Fruit fly (Drosophila melanogaster): ENCODE data around the gene BG642167.

BG642167 gene

DNA sequence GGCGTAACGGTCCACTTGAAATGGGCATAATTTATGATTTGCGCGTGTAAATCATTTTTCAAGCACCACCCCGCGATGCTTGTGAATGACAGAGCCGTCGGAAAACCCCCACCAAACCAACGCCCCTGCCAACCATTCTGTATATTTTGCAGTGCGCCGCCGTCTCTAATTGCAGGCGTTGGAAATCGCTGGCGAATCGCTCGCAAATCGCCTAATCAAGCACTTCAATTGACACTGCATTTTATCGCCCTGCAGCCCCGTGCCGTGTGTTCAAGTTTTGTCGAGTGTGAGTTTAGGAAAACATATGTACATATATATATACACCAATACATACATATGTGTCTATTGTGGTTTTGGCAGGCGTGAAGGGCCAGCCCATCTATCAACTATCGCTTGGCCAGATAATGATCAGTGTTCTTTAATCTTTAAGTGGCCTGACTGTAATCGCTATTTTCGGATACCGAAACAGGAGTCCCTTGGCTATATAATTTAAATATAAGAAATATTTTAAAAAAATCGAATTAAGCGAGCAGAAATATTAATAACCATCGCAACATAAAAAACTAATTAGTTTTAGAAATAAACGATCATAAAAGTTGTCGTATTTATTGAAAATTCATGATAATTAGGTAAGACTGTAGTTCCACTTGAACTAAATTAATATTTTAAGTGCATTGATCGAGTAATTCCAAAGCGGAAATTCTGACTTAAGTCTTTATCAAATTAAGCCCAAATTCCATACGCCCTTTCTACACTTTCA lies 44.1 kb upstream of the BG642167 start:
- TF ChIP-seq brk (GFP tag; optimal IDR thresholded peaks at IDR 0.05): no peak
- no peak for TF ChIP-seq Abd-B (GFP tag; optimal IDR thresholded peaks at IDR 0.05)
- no peak for TF ChIP-seq pan (optimal IDR thresholded peaks at IDR 0.05)
- no peak for TF ChIP-seq dsf (GFP tag; optimal IDR thresholded peaks at IDR 0.05; ENCODE audit: borderline replicate concordance)
- no peak for TF ChIP-seq sage (GFP tag; optimal IDR thresholded peaks at IDR 0.05)
- TF ChIP-seq GATAd (GFP tag; optimal IDR thresholded peaks at IDR 0.05): no peak
- TF ChIP-seq usp (GFP tag; optimal IDR thresholded peaks at IDR 0.05): no peak
- no peak for TF ChIP-seq dmrt93B (GFP tag; optimal IDR thresholded peaks at IDR 0.05)
- TF ChIP-seq CG9705 (GFP tag; optimal IDR thresholded peaks at IDR 0.05): no peak
- no peak for TF ChIP-seq Hr78 (GFP tag; optimal IDR thresholded peaks at IDR 0.05)
- TF ChIP-seq N (GFP tag; optimal IDR thresholded peaks at IDR 0.05): no peak
- no peak for TF ChIP-seq OdsH (GFP tag; optimal IDR thresholded peaks at IDR 0.05)
- no peak for TF ChIP-seq Sp1 (GFP tag; optimal IDR thresholded peaks at IDR 0.05)

DNA sequence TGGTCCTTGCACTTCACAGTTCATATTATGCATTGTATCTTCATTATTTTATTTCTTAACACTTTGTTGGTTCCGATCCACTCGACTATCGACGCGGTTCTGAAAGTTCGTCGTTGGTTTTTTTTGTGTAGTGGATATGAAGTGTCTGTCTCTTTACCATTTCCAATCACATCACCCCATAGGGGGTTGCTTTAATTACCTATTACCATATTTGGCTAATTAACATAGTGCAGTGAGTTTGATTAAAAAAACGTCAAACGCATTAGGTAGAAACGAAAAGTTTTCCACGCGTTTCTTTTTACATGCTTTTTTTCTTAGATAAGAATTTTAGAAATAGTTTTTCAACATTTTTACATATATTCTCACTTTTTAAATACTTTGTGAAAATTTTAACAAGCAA lies 43.2 kb upstream of the BG642167 start, which contains the start of gene LpR1:
Gene LpR1, minus strand, starts transcription at position 101 of the 400 bp plus-strand sequence.
- TF ChIP-seq Dfd (GFP tag; optimal IDR thresholded peaks at IDR 0.05) (no peak), ey (GFP tag; optimal IDR thresholded peaks at IDR 0.05) (no peak), brk (GFP tag; optimal IDR thresholded peaks at IDR 0.05) (no peak), Sp1 (GFP tag; optimal IDR thresholded peaks at IDR 0.05) (no peak), sv (GFP tag; optimal IDR thresholded peaks at IDR 0.05) (no peak), foxo (GFP tag; optimal IDR thresholded peaks at IDR 0.05) (no peak), rgr (GFP tag; optimal IDR thresholded peaks at IDR 0.05) (no peak), N (GFP tag; optimal IDR thresholded peaks at IDR 0.05) (no peak), tai (GFP tag; optimal IDR thresholded peaks at IDR 0.05) (no peak), dl (GFP tag; optimal IDR thresholded peaks at IDR 0.05; ENCODE audit: insufficient read depth in 1 of 2, partially characterized antibody in 2 of 2) (no peak), HLH106 (tag; optimal IDR thresholded peaks at IDR 0.05) (no peak), Hnf4 (GFP tag; optimal IDR thresholded peaks at IDR 0.05) (no peak), Mio (GFP tag; optimal IDR thresholded peaks at IDR 0.05) (no peak), Hr78 (GFP tag; optimal IDR thresholded peaks at IDR 0.05) (no peak), Vsx2 (GFP tag; optimal IDR thresholded peaks at IDR 0.05; ENCODE audit: partially characterized antibody) (no peak), dsf (GFP tag; optimal IDR thresholded peaks at IDR 0.05; ENCODE audit: borderline replicate concordance) (no peak), Abd-B (GFP tag; optimal IDR thresholded peaks at IDR 0.05) (no peak)

DNA sequence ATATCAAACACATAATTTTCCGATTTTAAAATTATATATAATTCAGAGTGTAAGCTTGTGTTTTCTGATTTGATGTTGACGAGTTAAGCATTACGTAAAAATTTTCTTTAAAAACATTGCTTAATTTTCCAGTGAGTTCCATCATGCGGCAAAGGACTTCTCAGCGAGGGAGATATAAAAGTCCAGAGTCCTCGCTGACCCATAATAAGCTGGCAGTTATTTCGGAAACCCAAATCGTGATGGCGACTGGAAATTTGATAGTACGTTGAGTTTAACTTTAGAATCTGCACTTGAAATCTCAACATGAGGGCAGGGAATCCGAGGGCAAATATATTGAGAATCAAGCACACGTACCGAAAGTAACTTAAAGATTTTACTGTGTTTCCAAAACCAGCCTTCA lies 31.0 kb upstream of the BG642167 start, which contains the start of the genes CG17197 and CG17198:
Gene CG17197, minus strand, starts transcription at position 101 of the 400 bp plus-strand sequence.
Gene CG17198, minus strand, starts transcription at position 101 of the 400 bp plus-strand sequence.
- no peak for TF ChIP-seq sv (GFP tag; optimal IDR thresholded peaks at IDR 0.05)
- TF ChIP-seq rgr (GFP tag; optimal IDR thresholded peaks at IDR 0.05): no peak
- no peak for TF ChIP-seq CrebA (GFP tag; optimal IDR thresholded peaks at IDR 0.05; ENCODE audit: borderline replicate concordance)
- TF ChIP-seq usp (GFP tag; optimal IDR thresholded peaks at IDR 0.05): no peak
- TF ChIP-seq OdsH (GFP tag; optimal IDR thresholded peaks at IDR 0.05): no peak

DNA sequence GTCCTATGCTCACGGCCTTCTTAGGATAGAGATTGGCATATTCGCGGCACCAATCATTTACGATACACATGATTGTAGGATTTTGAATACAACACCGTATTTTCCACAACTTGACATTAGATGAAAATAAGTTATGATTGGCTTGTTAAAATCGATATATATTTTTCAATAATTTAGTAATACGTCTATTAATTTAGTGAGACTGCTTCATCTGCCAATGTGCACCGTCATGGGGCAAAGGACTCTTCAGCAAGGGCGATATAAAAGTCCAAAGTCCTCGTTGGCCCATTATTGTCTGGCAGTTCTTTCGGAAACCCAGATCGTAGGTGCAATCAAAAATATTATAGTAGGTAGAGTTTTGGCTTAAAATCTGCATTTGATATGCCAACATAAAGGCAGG lies 30.1 kb upstream of the BG642167 start, which contains the start of gene CG17196:
Gene CG17196, minus strand, starts transcription at position 101 of the 400 bp plus-strand sequence.
- no peak for TF ChIP-seq fru (GFP tag; optimal IDR thresholded peaks at IDR 0.05)
- TF ChIP-seq CG32264 (GFP tag; optimal IDR thresholded peaks at IDR 0.05): no peak
- TF ChIP-seq Dfd (GFP tag; optimal IDR thresholded peaks at IDR 0.05): no peak
- TF ChIP-seq h (GFP tag; optimal IDR thresholded peaks at IDR 0.05): no peak
- TF ChIP-seq HLH106 (tag; optimal IDR thresholded peaks at IDR 0.05): no peak
- no peak for TF ChIP-seq usp (GFP tag; optimal IDR thresholded peaks at IDR 0.05)
- TF ChIP-seq sage (GFP tag; optimal IDR thresholded peaks at IDR 0.05): no peak
- TF ChIP-seq Mio (GFP tag; optimal IDR thresholded peaks at IDR 0.05): no peak
- no peak for TF ChIP-seq pan (optimal IDR thresholded peaks at IDR 0.05)
- TF ChIP-seq Vsx2 (GFP tag; optimal IDR thresholded peaks at IDR 0.05; ENCODE audit: partially characterized antibody): no peak
- no peak for TF ChIP-seq dl (GFP tag; optimal IDR thresholded peaks at IDR 0.05; ENCODE audit: insufficient read depth in 1 of 2, partially characterized antibody in 2 of 2)
- TF ChIP-seq OdsH (GFP tag; optimal IDR thresholded peaks at IDR 0.05): no peak
- no peak for TF ChIP-seq brk (GFP tag; optimal IDR thresholded peaks at IDR 0.05)
- TF ChIP-seq GATAd (GFP tag; optimal IDR thresholded peaks at IDR 0.05): no peak
- TF ChIP-seq CrebA (GFP tag; optimal IDR thresholded peaks at IDR 0.05; ENCODE audit: borderline replicate concordance): no peak
- no peak for TF ChIP-seq Dif (GFP tag; optimal IDR thresholded peaks at IDR 0.05; ENCODE audit: partially characterized antibody)
